Fruit fly (Drosophila melanogaster) whole organism, embryonic: ENCODE results near the gene CG6933.

Experiments used
- Ada2b ChIP-seq: fragments of 200-800 bp; sonication (Bioruptor generic); IDR thresholded peaks from 2 replicates; pipeline ENCODE4 v1.3.6; 2022; ENCODE audit warnings: missing biosample characterization, missing genetic modification characterization
- Antp ChIP-seq: fragments of 200-800 bp; sonication (Bioruptor generic); optimal IDR thresholded peaks from 3 replicates; lab custom pipeline; 2016; ENCODE audit warnings: missing biosample characterization, missing genetic modification characterization
- Atf-2 ChIP-seq: fragments of 200-800 bp; sonication (Bioruptor generic); optimal IDR thresholded peaks from 2 replicates; lab custom pipeline; 2016; ENCODE audit warnings: missing biosample characterization, missing genetic modification characterization
- CG10654 ChIP-seq: fragments of 200-800 bp; sonication (Bioruptor generic); optimal IDR thresholded peaks from 2 replicates; lab custom pipeline; 2016; ENCODE audit warnings: missing biosample characterization, missing genetic modification characterization
- CG11504 ChIP-seq: fragments of 200-800 bp; sonication (Bioruptor generic); optimal IDR thresholded peaks from 3 replicates; lab custom pipeline; 2019; ENCODE audit warnings: missing biosample characterization, mild to moderate bottlenecking, missing genetic modification characterization, moderate library complexity
- CG11696 ChIP-seq: fragments of 200-800 bp; sonication (Bioruptor generic); IDR thresholded peaks from 2 replicates; pipeline ENCODE4 v1.3.6; 2022; ENCODE audit warnings: missing biosample characterization, missing genetic modification characterization
- CG12769 ChIP-seq: fragments of 200-800 bp; sonication (Bioruptor generic); optimal IDR thresholded peaks from 2 replicates; lab custom pipeline; 2019; ENCODE audit warnings: missing biosample characterization, mild to moderate bottlenecking, missing genetic modification characterization, moderate library complexity
- CG13287 ChIP-seq: fragments of 200-800 bp; sonication (Bioruptor generic); IDR thresholded peaks from 2 replicates; pipeline ENCODE4 v1.3.6; 2022; ENCODE audit warnings: missing biosample characterization, missing genetic modification characterization; ENCODE audit not compliant: partially characterized antibody
- CG14050 ChIP-seq: fragments of 200-800 bp; sonication (Bioruptor generic); IDR thresholded peaks from 3 replicates; pipeline ENCODE4 v1.3.6; 2022; ENCODE audit warnings: missing biosample characterization, missing genetic modification characterization
- CG15073 ChIP-seq: fragments of 200-800 bp; sonication (Bioruptor generic); optimal IDR thresholded peaks from 2 replicates; lab custom pipeline; 2016; ENCODE audit warnings: missing biosample characterization, missing genetic modification characterization
- CG18476 ChIP-seq: fragments of 200-800 bp; sonication (Bioruptor generic); optimal IDR thresholded peaks from 2 replicates; lab custom pipeline; 2016; ENCODE audit warnings: missing biosample characterization, mild to moderate bottlenecking, missing genetic modification characterization
- CG2202 ChIP-seq: fragments of 200-800 bp; sonication (Bioruptor generic); optimal IDR thresholded peaks from 2 replicates; lab custom pipeline; 2018; ENCODE audit warnings: missing biosample characterization, mild to moderate bottlenecking, missing genetic modification characterization
- CG31388 ChIP-seq: fragments of 200-800 bp; sonication (Bioruptor generic); optimal IDR thresholded peaks from 2 replicates; lab custom pipeline; 2016; ENCODE audit warnings: missing biosample characterization, missing genetic modification characterization
- CG32767 ChIP-seq: fragments of 200-800 bp; sonication (Bioruptor generic); IDR thresholded peaks from 2 replicates; pipeline ENCODE4 v1.3.6; 2022; ENCODE audit warnings: missing biosample characterization, missing genetic modification characterization
- CG4328 ChIP-seq: fragments of 200-800 bp; sonication (Bioruptor generic); optimal IDR thresholded peaks from 3 replicates; lab custom pipeline; 2017; ENCODE audit warnings: missing biosample characterization, missing genetic modification reagents, missing genetic modification characterization
- CG4404 ChIP-seq: fragments of 200-800 bp; sonication (Bioruptor generic); IDR thresholded peaks from 2 replicates; pipeline ENCODE4 v1.3.6; 2022; ENCODE audit warnings: missing biosample characterization, missing genetic modification characterization
- CG4854 ChIP-seq: fragments of 200-800 bp; sonication (Bioruptor generic); optimal IDR thresholded peaks from 2 replicates; lab custom pipeline; 2016; ENCODE audit warnings: missing biosample characterization, missing genetic modification characterization, inconsistent platforms
- CG6683 ChIP-seq: fragments of 200-800 bp; sonication (Bioruptor generic); optimal IDR thresholded peaks from 2 replicates; lab custom pipeline; 2017; ENCODE audit warnings: missing biosample characterization, mild to moderate bottlenecking, missing genetic modification characterization, missing genetic modification reagents
- CG7271 ChIP-seq: fragments of 200-800 bp; sonication (Bioruptor generic); optimal IDR thresholded peaks from 2 replicates; lab custom pipeline; 2018; ENCODE audit warnings: missing biosample characterization, mild to moderate bottlenecking, missing genetic modification characterization, moderate library complexity
- CG7357 ChIP-seq: fragments of 200-800 bp; sonication (Bioruptor generic); IDR thresholded peaks from 3 replicates; pipeline ENCODE4 v1.3.6; 2022; ENCODE audit warnings: missing biosample characterization, missing genetic modification characterization
- CG7963 ChIP-seq: fragments of 200-800 bp; sonication (Bioruptor generic); IDR thresholded peaks from 3 replicates; pipeline ENCODE4 v1.3.6; 2022; ENCODE audit warnings: missing biosample characterization, missing genetic modification characterization; ENCODE audit not compliant: partially characterized antibody
- CG9609 ChIP-seq: fragments of 200-800 bp; sonication (Bioruptor generic); optimal IDR thresholded peaks from 3 replicates; lab custom pipeline; 2016; ENCODE audit warnings: missing biosample characterization, missing genetic modification characterization
- CG9797 ChIP-seq: fragments of 200-800 bp; sonication (Bioruptor generic); optimal IDR thresholded peaks from 3 replicates; lab custom pipeline; 2018; ENCODE audit warnings: missing biosample characterization, mild to moderate bottlenecking, missing genetic modification characterization
- Dad ChIP-seq: fragments of 200-800 bp; sonication (Bioruptor generic); optimal IDR thresholded peaks from 3 replicates; lab custom pipeline; 2016; ENCODE audit warnings: missing biosample characterization, missing genetic modification characterization
- E2f1 ChIP-seq: fragments of 200-800 bp; sonication (Bioruptor generic); IDR thresholded peaks from 2 replicates; pipeline ENCODE4 v1.3.6; 2022; ENCODE audit warnings: missing biosample characterization, missing genetic modification characterization
- E2f2 ChIP-seq: fragments of 200-800 bp; sonication (Bioruptor generic); IDR thresholded peaks from 2 replicates; pipeline ENCODE4 v1.3.6; 2022; ENCODE audit warnings: missing biosample characterization, missing genetic modification characterization
- Fer3 ChIP-seq: fragments of 200-800 bp; sonication (Bioruptor generic); optimal IDR thresholded peaks from 2 replicates; lab custom pipeline; 2018; ENCODE audit warnings: missing biosample characterization, mild to moderate bottlenecking, missing genetic modification characterization, moderate library complexity
- HLH4C ChIP-seq: fragments of 200-800 bp; sonication (Bioruptor generic); IDR thresholded peaks from 3 replicates; pipeline ENCODE4 v1.3.6; 2022; ENCODE audit warnings: missing biosample characterization, missing genetic modification characterization; ENCODE audit not compliant: partially characterized antibody
- MTF-1 ChIP-seq: fragments of 200-800 bp; sonication (Bioruptor generic); optimal IDR thresholded peaks from 2 replicates; lab custom pipeline; 2018; ENCODE audit warnings: missing biosample characterization, mild to moderate bottlenecking, missing genetic modification characterization, borderline replicate concordance
- Meics ChIP-seq: fragments of 200-800 bp; sonication (Bioruptor generic); optimal IDR thresholded peaks from 2 replicates; lab custom pipeline; 2017; ENCODE audit warnings: missing biosample characterization, mild to moderate bottlenecking, missing genetic modification characterization
- Myb ChIP-seq: fragments of 200-800 bp; sonication (Bioruptor generic); optimal IDR thresholded peaks from 2 replicates; lab custom pipeline; 2016; ENCODE audit warnings: missing biosample characterization, missing genetic modification characterization
- PHDP ChIP-seq: fragments of 200-800 bp; sonication (Bioruptor generic); optimal IDR thresholded peaks from 3 replicates; lab custom pipeline; 2018; ENCODE audit warnings: missing biosample characterization, mild to moderate bottlenecking, missing genetic modification characterization, moderate library complexity
- Tbp ChIP-seq: fragments of >200 bp; optimal IDR thresholded peaks from 2 replicates; lab custom pipeline; 2018; ENCODE audit warnings: missing biosample characterization, missing genetic modification characterization
- Xrp1 ChIP-seq: fragments of 200-800 bp; sonication (Bioruptor generic); IDR thresholded peaks from 2 replicates; pipeline ENCODE4 v1.3.6; 2022; ENCODE audit warnings: missing biosample characterization, missing genetic modification characterization
- YL-1 ChIP-seq: fragments of 200-800 bp; sonication (Bioruptor generic); optimal IDR thresholded peaks from 3 replicates; lab custom pipeline; 2017; ENCODE audit warnings: missing biosample characterization, mild to moderate bottlenecking, missing genetic modification characterization
- bowl ChIP-seq: fragments of 200-800 bp; sonication (Bioruptor generic); IDR thresholded peaks from 2 replicates; pipeline ENCODE4 v1.3.6; 2022; ENCODE audit warnings: missing biosample characterization, missing genetic modification characterization
- cato ChIP-seq: fragments of 200-800 bp; sonication (Bioruptor generic); optimal IDR thresholded peaks from 2 replicates; lab custom pipeline; 2016; ENCODE audit warnings: missing biosample characterization, missing genetic modification characterization, borderline replicate concordance
- chn ChIP-seq: fragments of 200-800 bp; sonication (Bioruptor generic); optimal IDR thresholded peaks from 2 replicates; lab custom pipeline; 2016; ENCODE audit warnings: missing biosample characterization, missing genetic modification characterization
- crol ChIP-seq: fragments of 200-800 bp; sonication (Bioruptor generic); IDR thresholded peaks from 2 replicates; pipeline ENCODE4 v1.3.6; 2022; ENCODE audit warnings: missing biosample characterization, missing genetic modification characterization
- danr ChIP-seq: fragments of 200-800 bp; sonication (Bioruptor generic); IDR thresholded peaks from 2 replicates; pipeline ENCODE4 v1.3.6; 2022; ENCODE audit warnings: missing biosample characterization, missing genetic modification characterization
- disco-r ChIP-seq: fragments of 200-800 bp; sonication (Bioruptor generic); optimal IDR thresholded peaks from 2 replicates; lab custom pipeline; 2016; ENCODE audit warnings: missing biosample characterization, missing genetic modification characterization
- emc ChIP-seq: fragments of 200-800 bp; sonication (Bioruptor generic); optimal IDR thresholded peaks from 2 replicates; lab custom pipeline; 2016; ENCODE audit warnings: missing biosample characterization, missing genetic modification characterization
- eve ChIP-seq, 2 experiments: fragments of >200 bp; optimal IDR thresholded peaks; 2 replicates each; lab custom pipeline; 2017; ENCODE audit warnings: missing biosample characterization in 2 of 2, missing genetic modification characterization in 2 of 2
- ftz-f1 ChIP-seq: fragments of 200-800 bp; sonication (Bioruptor generic); optimal IDR thresholded peaks from 2 replicates; lab custom pipeline; 2016; ENCODE audit warnings: missing biosample characterization, missing genetic modification characterization
- her ChIP-seq: fragments of 200-800 bp; sonication (Bioruptor generic); optimal IDR thresholded peaks from 2 replicates; lab custom pipeline; 2016; ENCODE audit warnings: missing biosample characterization, missing genetic modification characterization
- knrl ChIP-seq: fragments of 200-800 bp; sonication (Bioruptor generic); IDR thresholded peaks from 3 replicates; pipeline ENCODE4 v1.3.6; 2022; ENCODE audit warnings: missing biosample characterization, missing genetic modification characterization; ENCODE audit not compliant: partially characterized antibody
- mam ChIP-seq: fragments of 200-800 bp; sonication (Bioruptor generic); optimal IDR thresholded peaks from 3 replicates; lab custom pipeline; 2016; ENCODE audit warnings: missing biosample characterization, missing genetic modification characterization
- odd ChIP-seq: fragments of 200-800 bp; sonication (Bioruptor generic); optimal IDR thresholded peaks from 2 replicates; lab custom pipeline; 2017; ENCODE audit warnings: missing biosample characterization, mild to moderate bottlenecking, missing genetic modification characterization
- org-1 ChIP-seq: fragments of 200-800 bp; sonication (Bioruptor generic); optimal IDR thresholded peaks from 2 replicates; lab custom pipeline; 2017; ENCODE audit warnings: missing biosample characterization, missing genetic modification characterization
- pb ChIP-seq: fragments of 200-800 bp; sonication (Bioruptor generic); optimal IDR thresholded peaks from 3 replicates; lab custom pipeline; 2016; ENCODE audit warnings: missing biosample characterization, missing genetic modification characterization
- shn ChIP-seq: fragments of 200-800 bp; sonication (Bioruptor generic); optimal IDR thresholded peaks from 3 replicates; lab custom pipeline; 2016; ENCODE audit warnings: missing biosample characterization, missing genetic modification characterization
- sima ChIP-seq: fragments of 200-800 bp; sonication (Bioruptor generic); optimal IDR thresholded peaks from 2 replicates; lab custom pipeline; 2016; ENCODE audit warnings: missing biosample characterization, missing genetic modification characterization
- sna ChIP-seq: fragments of 200-800 bp; sonication (Bioruptor generic); IDR thresholded peaks from 2 replicates; pipeline ENCODE4 v1.3.6; 2022; ENCODE audit warnings: missing biosample characterization, missing genetic modification characterization; ENCODE audit not compliant: partially characterized antibody

CG6933 gene

dm6 chr3L:20226153-20226552 is 5.9 kb upstream of the CG6933 start (continued):
- TF ChIP-seq her (peak; percentile 49), CG7271 (tag; lab: Kevin White, UChicago) (no peak), Myb (peak; percentile 94), CG9609 (GFP tag; lab: Kevin White, UChicago) (no peak), HLH4C (GFP tag; lab: Robert Waterston, UW) (no peak), Xrp1 (GFP tag; lab: Robert Waterston, UW) (no peak), chn (GFP tag; lab: Kevin White, UChicago) (no peak), CG9797 (GFP tag; lab: Kevin White, UChicago) (peak; percentile 81), CG4328 (GFP tag; lab: Kevin White, UChicago) (no peak), CG7963 (no peak), CG13287 (GFP tag; lab: Robert Waterston, UW) (peak; percentile 54), CG4404 (GFP tag; lab: Robert Waterston, UW) (no peak), MTF-1 (GFP tag; lab: Kevin White, UChicago) (no peak), emc (GFP tag; lab: Kevin White, UChicago) (no peak), ftz-f1 (GFP tag; lab: Kevin White, UChicago) (no peak), org-1 (no peak), CG15073 (GFP tag; lab: Kevin White, UChicago) (no peak), CG11504 (tag; lab: Kevin White, UChicago) (no peak), mam (GFP tag; lab: Kevin White, UChicago) (no peak), odd (GFP tag; lab: Kevin White, UChicago) (no peak), Tbp (no peak), cato (GFP tag; lab: Kevin White, UChicago) (no peak), danr (GFP tag; lab: Robert Waterston, UW) (no peak), E2f1 (GFP tag; lab: Robert Waterston, UW) (no peak), eve (GFP tag; optimal IDR thresholded peaks at IDR 0.05; lab: Kevin White, UChicago) (no peak), Meics (GFP tag; lab: Kevin White, UChicago) (no peak), sima (GFP tag; lab: Kevin White, UChicago) (no peak), shn (GFP tag; lab: Kevin White, UChicago) (no peak), CG32767 (no peak), PHDP (no peak), CG2202 (no peak), Fer3 (no peak), sna (no peak), CG10654 (GFP tag; lab: Kevin White, UChicago) (no peak), knrl (GFP tag; lab: Robert Waterston, UW) (peak; percentile 40; the same call in 1 of the 3 replicates), crol (GFP tag; lab: Robert Waterston, UW) (no peak), CG6683 (GFP tag; lab: Kevin White, UChicago) (no peak), CG7357 (GFP tag; lab: Robert Waterston, UW) (no peak), CG31388 (GFP tag; lab: Kevin White, UChicago) (no peak), YL-1 (GFP tag; lab: Kevin White, UChicago) (peak; percentile 42), Atf-2 (GFP tag; lab: Kevin White, UChicago) (no peak), Ada2b (GFP tag; lab: Robert Waterston, UW) (no peak), CG12769 (tag; lab: Kevin White, UChicago) (no peak), pb (GFP tag; lab: Kevin White, UChicago) (no peak), Dad (no peak), Antp (GFP tag; lab: Kevin White, UChicago) (no peak), CG4854 (GFP tag; lab: Kevin White, UChicago) (no peak), CG11696 (GFP tag; lab: Robert Waterston, UW) (no peak), CG18476 (no peak), bowl (GFP tag; lab: Robert Waterston, UW) (no peak), E2f2 (GFP tag; lab: Robert Waterston, UW) (peak; percentile 82), CG14050 (GFP tag; lab: Robert Waterston, UW) (no peak), disco-r (GFP tag; lab: Kevin White, UChicago) (no peak)
